Fruit fly (Drosophila melanogaster) whole organism, adult: Measurements from ENCODE around the gene CG43774.

ENCODE experiments used
- CG11617 ChIP-seq: fragments of 200-800 bp; sonication (Bioruptor generic); optimal IDR thresholded peaks from 2 replicates; lab custom pipeline; 2017; ENCODE audit warnings: mild to moderate bottlenecking, missing biosample characterization, missing genetic modification reagents, missing genetic modification characterization
- CG12768 ChIP-seq: fragments of 200-800 bp; sonication (Bioruptor generic); optimal IDR thresholded peaks from 2 replicates; lab custom pipeline; 2017; ENCODE audit warnings: missing biosample characterization, missing genetic modification characterization, mild to moderate bottlenecking, moderate library complexity, missing genetic modification reagents
- CG14711 ChIP-seq: fragments of 200-800 bp; sonication (Bioruptor generic); optimal IDR thresholded peaks from 2 replicates; lab custom pipeline; 2018; ENCODE audit warnings: missing biosample characterization, mild to moderate bottlenecking, missing genetic modification characterization, moderate library complexity
- CG1620 ChIP-seq: fragments of 200-800 bp; sonication (Bioruptor generic); optimal IDR thresholded peaks from 2 replicates; lab custom pipeline; 2016; ENCODE audit warnings: missing biosample characterization, missing genetic modification characterization
- CG33017 ChIP-seq: fragments of 200-800 bp; sonication (Bioruptor generic); optimal IDR thresholded peaks from 2 replicates; lab custom pipeline; 2018; ENCODE audit warnings: missing biosample characterization, mild to moderate bottlenecking, missing genetic modification characterization, moderate library complexity
- CG5204 ChIP-seq: fragments of 200-800 bp; sonication (Bioruptor generic); optimal IDR thresholded peaks from 2 replicates; lab custom pipeline; 2016; ENCODE audit warnings: missing biosample characterization, missing genetic modification characterization
- CG7045 ChIP-seq: fragments of 200-800 bp; sonication (Bioruptor generic); optimal IDR thresholded peaks from 2 replicates; lab custom pipeline; 2017; ENCODE audit warnings: missing biosample characterization, mild to moderate bottlenecking, missing genetic modification characterization
- CG7101 ChIP-seq: fragments of 200-800 bp; sonication (Bioruptor generic); optimal IDR thresholded peaks from 2 replicates; lab custom pipeline; 2018; ENCODE audit warnings: missing biosample characterization, mild to moderate bottlenecking, missing genetic modification characterization, moderate library complexity
- Clk ChIP-seq: fragments of 200-800 bp; sonication (Bioruptor generic); optimal IDR thresholded peaks from 2 replicates; lab custom pipeline; 2017; ENCODE audit warnings: missing biosample characterization, missing genetic modification characterization
- Crg-1 ChIP-seq: fragments of 200-800 bp; sonication (Bioruptor generic); optimal IDR thresholded peaks from 2 replicates; lab custom pipeline; 2016; ENCODE audit warnings: missing biosample characterization, missing genetic modification characterization
- Hr96 ChIP-seq: fragments of 200-800 bp; sonication (Bioruptor generic); optimal IDR thresholded peaks from 2 replicates; lab custom pipeline; 2016; ENCODE audit warnings: missing biosample characterization, missing genetic modification characterization
- Mnt ChIP-seq: fragments of 200-800 bp; sonication (Bioruptor generic); optimal IDR thresholded peaks from 2 replicates; lab custom pipeline; 2016; ENCODE audit warnings: missing biosample characterization, mild to moderate bottlenecking, missing genetic modification characterization
- bab1 ChIP-seq: fragments of 200-800 bp; sonication (Bioruptor generic); optimal IDR thresholded peaks from 3 replicates; lab custom pipeline; 2019; ENCODE audit warnings: missing biosample characterization, mild to moderate bottlenecking, missing genetic modification characterization, moderate library complexity
- cic ChIP-seq: fragments of 200-800 bp; sonication (Bioruptor generic); optimal IDR thresholded peaks from 2 replicates; lab custom pipeline; 2017; ENCODE audit warnings: missing biosample characterization, mild to moderate bottlenecking, missing genetic modification characterization, moderate library complexity
- cnc ChIP-seq, 2 experiments: fragments of >200 bp; optimal IDR thresholded peaks; 2 replicates each; lab custom pipeline; 2017
- kay ChIP-seq: fragments of 200-800 bp; sonication (Bioruptor generic); peaks from one replicate; lab custom pipeline; 2016; ENCODE audit warnings: missing biosample characterization, missing genetic modification characterization, borderline replicate concordance
- ovo ChIP-seq: fragments of 200-800 bp; sonication (Bioruptor generic); optimal IDR thresholded peaks from 2 replicates; lab custom pipeline; 2016; ENCODE audit warnings: missing biosample characterization, missing genetic modification characterization
- pad ChIP-seq: fragments of 200-800 bp; sonication (Bioruptor generic); optimal IDR thresholded peaks from 3 replicates; lab custom pipeline; 2017; ENCODE audit warnings: missing biosample characterization, missing genetic modification characterization, mild to moderate bottlenecking, moderate library complexity, missing genetic modification reagents
- tj ChIP-seq: fragments of 200-800 bp; sonication (Bioruptor generic); optimal IDR thresholded peaks from 3 replicates; lab custom pipeline; 2017; ENCODE audit warnings: missing biosample characterization, mild to moderate bottlenecking, missing genetic modification characterization, moderate library complexity
- toe ChIP-seq: fragments of 200-800 bp; sonication (Bioruptor generic); optimal IDR thresholded peaks from 2 replicates; lab custom pipeline; 2016; ENCODE audit warnings: missing biosample characterization, missing genetic modification characterization

CG43774 gene

DNA sequence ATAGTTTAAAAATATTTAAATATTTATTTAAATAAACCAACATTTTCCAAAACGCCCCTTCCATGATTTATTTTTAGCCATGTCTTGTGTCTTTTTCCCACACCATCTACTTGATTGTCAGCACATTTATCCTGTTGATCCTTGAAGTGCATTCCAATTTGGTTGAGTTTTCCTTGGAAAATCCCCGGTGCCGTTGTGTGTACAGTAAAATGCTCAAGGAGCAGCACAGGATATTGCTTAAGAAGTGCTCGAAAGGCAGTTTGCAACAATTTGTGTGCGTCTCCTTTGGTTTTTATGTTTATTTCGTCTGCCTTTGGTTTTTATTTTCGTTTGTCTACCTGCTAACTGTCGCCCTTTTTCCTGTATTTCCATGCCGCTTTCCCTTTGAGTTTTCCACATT is 25.8 kb downstream of the CG43774 start:
- no peak for TF ChIP-seq Mnt (GFP tag; lab: Kevin White, UChicago)
- no peak for TF ChIP-seq CG5204
- no peak for TF ChIP-seq CG7101
- no peak for TF ChIP-seq Hr96 (GFP tag; lab: Kevin White, UChicago)
- no peak for TF ChIP-seq toe
- TF ChIP-seq CG33017 (tag; lab: Kevin White, UChicago) = no peak
- no peak for TF ChIP-seq Crg-1 (GFP tag; lab: Kevin White, UChicago)
- no peak for TF ChIP-seq pad (GFP tag; lab: Kevin White, UChicago)
- TF ChIP-seq CG11617 (GFP tag; lab: Kevin White, UChicago) = no peak
- no peak for TF ChIP-seq CG7045 (GFP tag; lab: Kevin White, UChicago)
- TF ChIP-seq CG1620 = no peak

DNA sequence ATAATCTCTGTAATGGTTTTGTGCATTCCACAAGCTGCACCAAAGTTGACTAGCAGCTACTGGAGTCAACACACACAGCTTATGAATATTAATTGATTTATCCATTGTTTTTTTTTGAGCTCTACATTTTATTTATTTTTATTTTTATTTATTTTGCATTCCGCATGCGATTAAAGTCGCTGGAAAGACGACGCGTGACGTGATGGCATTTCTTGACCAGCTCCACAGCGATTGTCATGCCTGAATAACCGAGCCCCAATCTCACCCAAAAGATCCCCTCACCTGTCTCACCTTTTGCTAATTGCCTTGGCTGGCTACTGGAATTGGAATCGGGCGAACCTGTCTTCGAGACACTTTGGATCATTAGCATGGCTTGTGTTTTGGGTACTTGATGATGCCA is 27.9 kb downstream of the CG43774 start:
- TF ChIP-seq pad (GFP tag; lab: Kevin White, UChicago) (no peak), CG7101 (no peak)

DNA sequence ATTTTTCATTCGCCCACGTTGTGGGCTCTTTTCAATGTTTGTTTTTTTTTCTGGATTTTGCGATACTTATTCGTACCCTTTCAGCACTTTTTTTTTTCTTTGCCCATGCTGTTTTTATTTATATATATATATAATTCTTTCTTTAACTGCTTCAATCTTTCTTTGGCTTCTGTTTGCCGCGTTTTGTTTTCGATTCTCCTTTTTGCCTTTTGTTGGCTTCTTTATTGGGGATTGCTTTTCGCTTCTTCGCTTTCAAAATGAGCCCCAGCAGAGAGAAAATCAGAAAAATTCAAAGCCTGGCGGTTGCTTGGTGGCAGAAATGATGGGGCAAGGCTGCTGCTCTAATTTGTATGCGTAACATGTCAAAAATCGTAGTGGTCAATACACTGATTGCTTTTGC is 28.6 kb downstream of the CG43774 start:
- no peak for TF ChIP-seq CG1620
- TF ChIP-seq toe = no peak
- TF ChIP-seq tj (GFP tag; lab: Kevin White, UChicago) = peak; percentile 26
- no peak for TF ChIP-seq Clk (GFP tag; lab: Kevin White, UChicago)

DNA sequence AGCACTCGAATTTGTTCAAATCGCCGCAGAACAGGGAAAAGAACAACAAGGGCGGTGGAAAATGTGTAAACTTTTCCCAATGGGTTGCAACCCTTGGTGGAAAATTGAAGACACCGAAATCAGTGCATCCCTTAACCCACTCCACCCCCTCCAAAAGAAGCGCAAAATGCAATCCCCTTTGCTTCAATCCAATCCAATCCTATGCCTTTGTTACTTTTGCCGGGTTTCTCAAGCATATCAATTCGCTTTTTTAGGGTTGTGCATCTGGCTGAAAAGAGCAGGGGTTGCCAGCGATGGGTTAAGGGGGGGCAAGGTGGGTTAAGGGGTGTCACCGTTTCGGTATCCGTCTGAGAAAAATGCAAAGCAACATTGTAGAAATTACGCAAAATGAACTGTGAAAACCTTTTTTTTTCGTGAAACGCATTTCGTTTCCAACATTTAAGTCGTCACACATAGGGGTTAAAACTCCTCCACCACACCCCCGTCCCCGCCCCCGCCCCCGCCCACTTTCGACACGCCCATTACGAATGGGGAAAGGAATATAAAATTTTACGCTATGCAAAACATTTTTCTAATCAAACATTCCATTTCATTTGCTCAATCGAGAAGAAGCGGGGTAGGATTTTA is 29.7 kb downstream of the CG43774 start:
- no peak for TF ChIP-seq cnc (optimal IDR thresholded peaks at IDR 0.05; lab: Kevin White, UChicago)
- no peak for TF ChIP-seq cic (GFP tag; lab: Kevin White, UChicago)
- no peak for TF ChIP-seq Clk (GFP tag; lab: Kevin White, UChicago)
- no peak for TF ChIP-seq tj (GFP tag; lab: Kevin White, UChicago)

DNA sequence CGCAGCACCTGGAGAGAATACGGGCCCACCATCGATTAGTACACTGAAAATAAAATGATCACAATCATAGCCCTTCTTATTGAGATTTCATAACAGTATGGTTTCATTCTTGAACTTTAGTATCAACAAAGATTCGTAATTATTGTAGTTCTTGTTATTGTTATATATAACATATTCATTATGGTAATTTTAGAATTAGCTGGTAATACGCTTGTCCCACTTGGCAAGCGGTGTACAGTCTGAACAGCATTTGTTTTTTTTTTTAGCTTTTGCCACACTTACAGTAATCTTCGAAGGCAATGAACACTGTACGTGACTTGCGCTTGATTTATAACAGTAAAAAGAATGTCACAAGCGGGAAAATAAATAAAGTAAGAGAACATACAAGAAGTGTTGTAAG is 34.6 kb downstream of the CG43774 start:
- TF ChIP-seq pad (GFP tag; lab: Kevin White, UChicago) (no peak), bab1 (GFP tag; lab: Kevin White, UChicago) (peak; percentile 70), CG5204 (no peak)

DNA sequence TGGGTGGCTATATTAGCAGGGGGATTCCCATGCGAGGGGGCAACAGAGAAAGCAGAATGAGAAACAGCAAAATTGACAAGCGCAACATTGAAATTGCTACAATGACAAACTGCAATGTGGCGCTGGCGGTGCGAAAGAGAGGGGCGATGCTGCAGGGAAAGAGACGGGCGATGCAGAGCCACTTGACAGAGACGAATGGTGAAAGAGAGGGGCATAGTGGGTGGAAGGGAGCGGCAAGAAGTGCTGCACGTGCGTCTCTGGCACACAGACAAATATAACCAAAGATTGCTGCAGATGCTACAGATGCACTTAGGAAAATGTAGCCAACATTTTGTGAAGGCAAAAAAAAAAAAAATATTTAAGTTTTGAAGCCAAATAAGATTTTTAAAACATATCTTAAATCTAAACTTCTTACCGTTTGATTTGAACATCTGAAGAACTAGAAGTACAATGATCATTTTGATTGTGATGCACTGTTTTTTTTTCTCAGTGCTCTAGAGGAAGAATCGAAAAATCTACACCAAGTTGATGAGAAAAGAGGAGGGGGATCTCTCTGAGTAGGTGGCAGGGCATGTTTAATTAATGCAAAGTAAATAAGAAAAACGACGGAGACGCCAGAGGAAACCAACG is 36.8 kb downstream of the CG43774 start:
- TF ChIP-seq CG1620 (no peak), bab1 (GFP tag; lab: Kevin White, UChicago) (no peak), CG5204 (no peak), Mnt (GFP tag; lab: Kevin White, UChicago) (no peak), CG7101 (no peak), CG14711 (tag; lab: Kevin White, UChicago) (no peak)

DNA sequence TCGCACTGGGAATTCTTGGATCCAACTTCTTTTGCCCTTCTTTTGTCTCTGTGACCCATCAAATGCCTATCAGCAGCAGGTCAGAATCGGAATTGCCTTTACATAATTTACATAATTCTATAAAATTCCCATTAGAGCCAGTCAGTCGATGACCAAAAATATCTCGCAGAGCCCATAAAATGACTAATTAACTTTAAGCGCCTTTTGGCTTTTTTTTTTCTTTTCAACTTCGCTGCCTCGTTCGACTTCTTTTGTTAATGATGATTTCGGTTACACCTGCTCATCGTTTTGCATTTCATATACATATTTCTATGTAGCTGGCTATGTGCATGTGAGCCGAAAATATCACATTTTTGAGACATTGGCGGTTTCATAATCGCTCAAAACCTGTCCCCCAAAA is 43.3 kb downstream of the CG43774 start:
- TF ChIP-seq tj (GFP tag; lab: Kevin White, UChicago) (no peak), ovo (GFP tag; lab: Kevin White, UChicago) (no peak), CG5204 (no peak), Mnt (GFP tag; lab: Kevin White, UChicago) (no peak), pad (GFP tag; lab: Kevin White, UChicago) (no peak), Hr96 (GFP tag; lab: Kevin White, UChicago) (no peak), CG1620 (no peak), bab1 (GFP tag; lab: Kevin White, UChicago) (no peak)

DNA sequence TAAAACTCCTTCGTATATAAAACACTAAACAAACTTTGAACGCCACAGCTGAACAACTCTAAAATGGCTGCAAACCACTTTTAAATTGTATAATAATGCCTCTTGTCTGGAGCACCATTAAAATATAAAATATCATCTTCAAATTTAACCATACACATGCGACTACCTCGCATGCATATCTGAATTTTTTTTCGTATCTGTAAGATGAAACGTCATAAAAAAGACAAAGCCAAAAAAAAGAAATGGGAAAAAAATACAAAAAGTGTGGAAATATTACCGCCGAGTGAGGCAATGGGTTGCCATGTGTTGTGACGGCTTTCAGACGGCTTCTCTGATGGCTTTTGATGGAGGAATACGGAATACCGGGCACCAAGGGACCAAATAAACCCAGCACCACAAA is 43.9 kb downstream of the CG43774 start:
- TF ChIP-seq tj (GFP tag; lab: Kevin White, UChicago) (peak; percentile 10), Crg-1 (GFP tag; lab: Kevin White, UChicago) (no peak), kay (GFP tag; lab: Kevin White, UChicago) (peak; percentile 31)

DNA sequence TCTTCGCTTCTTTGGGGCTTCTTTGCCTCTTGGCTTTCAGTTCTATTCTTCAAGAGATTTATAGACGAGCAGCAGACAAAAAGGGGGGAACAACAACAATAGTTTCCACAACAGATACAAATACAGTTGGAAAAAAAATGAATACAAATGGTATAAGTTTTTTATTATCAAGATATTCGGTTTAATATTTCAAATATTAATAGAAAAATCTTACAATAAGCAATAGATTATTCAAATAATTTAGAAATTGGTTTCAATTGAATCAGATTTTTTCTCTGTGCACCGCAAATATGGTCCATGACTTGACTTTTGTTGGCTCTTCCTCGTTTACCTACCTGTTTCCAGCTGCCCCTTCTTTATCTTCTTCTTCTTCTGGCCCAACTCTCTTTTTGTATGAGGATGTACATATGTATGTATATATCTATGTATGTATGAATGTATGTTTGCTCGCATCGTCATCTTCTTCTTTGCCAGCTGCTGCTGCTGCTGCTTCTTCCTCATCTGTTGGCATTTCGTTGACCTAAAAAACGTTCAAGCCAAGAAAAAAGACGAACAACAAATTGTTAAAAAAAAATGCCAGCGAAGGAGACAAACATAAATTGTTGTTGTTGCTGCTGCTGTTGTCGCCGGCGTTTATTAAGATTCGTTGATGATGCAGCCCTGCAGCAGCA is 45.1 kb downstream of the CG43774 start:
- TF ChIP-seq Crg-1 (GFP tag; lab: Kevin White, UChicago) (no peak), Mnt (GFP tag; lab: Kevin White, UChicago) (no peak), toe (no peak), bab1 (GFP tag; lab: Kevin White, UChicago) (no peak), CG7101 (no peak), Clk (GFP tag; lab: Kevin White, UChicago) (no peak), CG5204 (no peak), CG12768 (GFP tag; lab: Kevin White, UChicago) (no peak), CG7045 (GFP tag; lab: Kevin White, UChicago) (no peak), tj (GFP tag; lab: Kevin White, UChicago) (no peak), CG11617 (GFP tag; lab: Kevin White, UChicago) (no peak), CG14711 (tag; lab: Kevin White, UChicago) (no peak)
